Fruit fly (Drosophila melanogaster) whole organism, pupa: Measurements from ENCODE around the gene eIF4A.

ENCODE experiments used
- CG10348 ChIP-seq: fragments of 200-800 bp; sonication (Bioruptor generic); IDR thresholded peaks from 2 replicates; pipeline ENCODE4 v1.3.6; 2022; ENCODE audit warnings: missing biosample characterization, missing genetic modification characterization
- CG12605 ChIP-seq: fragments of 200-800 bp; sonication (Bioruptor generic); IDR thresholded peaks from 2 replicates; pipeline ENCODE4 v1.3.6; 2022; ENCODE audit warnings: missing biosample characterization, missing genetic modification characterization
- CG13204 ChIP-seq: fragments of 200-800 bp; sonication (Bioruptor generic); optimal IDR thresholded peaks from 2 replicates; lab custom pipeline; 2018; ENCODE audit warnings: missing biosample characterization, mild to moderate bottlenecking, missing genetic modification characterization, moderate library complexity
- CG14655 ChIP-seq: fragments of 200-800 bp; sonication (Bioruptor generic); optimal IDR thresholded peaks from 3 replicates; lab custom pipeline; 2017; ENCODE audit warnings: mild to moderate bottlenecking, missing biosample characterization, missing genetic modification reagents, missing genetic modification characterization
- CG15710 ChIP-seq: fragments of 200-800 bp; sonication (Bioruptor generic); optimal IDR thresholded peaks from 2 replicates; lab custom pipeline; 2018; ENCODE audit warnings: missing biosample characterization, mild to moderate bottlenecking, missing genetic modification characterization, moderate library complexity
- CG17806 ChIP-seq: fragments of 200-800 bp; sonication (Bioruptor generic); optimal IDR thresholded peaks from 2 replicates; lab custom pipeline; 2018; ENCODE audit warnings: missing biosample characterization, mild to moderate bottlenecking, missing genetic modification characterization, moderate library complexity
- CG32121 ChIP-seq: fragments of 200-800 bp; sonication (Bioruptor generic); IDR thresholded peaks from 2 replicates; pipeline ENCODE4 v1.3.6; 2022; ENCODE audit warnings: missing biosample characterization, missing genetic modification characterization
- CG34367 ChIP-seq: fragments of 200-800 bp; sonication (Bioruptor generic); optimal IDR thresholded peaks from 2 replicates; lab custom pipeline; 2018; ENCODE audit warnings: missing biosample characterization, mild to moderate bottlenecking, missing genetic modification characterization
- CG4496 ChIP-seq: fragments of 200-800 bp; sonication (Bioruptor generic); IDR thresholded peaks from 3 replicates; pipeline ENCODE4 v1.3.6; 2022; ENCODE audit warnings: missing biosample characterization, missing genetic modification characterization
- CG8159 ChIP-seq: fragments of 200-800 bp; sonication (Bioruptor generic); optimal IDR thresholded peaks from 3 replicates; lab custom pipeline; 2018; ENCODE audit warnings: missing biosample characterization, mild to moderate bottlenecking, missing genetic modification characterization, moderate library complexity
- CG8301 ChIP-seq: fragments of 200-800 bp; sonication (Bioruptor generic); optimal IDR thresholded peaks from 2 replicates; lab custom pipeline; 2018; ENCODE audit warnings: missing biosample characterization, mild to moderate bottlenecking, missing genetic modification characterization
- CG9948 ChIP-seq: fragments of 200-800 bp; sonication (Bioruptor generic); optimal IDR thresholded peaks from 2 replicates; lab custom pipeline; 2018; ENCODE audit warnings: missing biosample characterization, mild to moderate bottlenecking, missing genetic modification characterization, moderate library complexity
- D1 ChIP-seq: fragments of 200-800 bp; sonication (Bioruptor generic); optimal IDR thresholded peaks from 2 replicates; lab custom pipeline; 2018; ENCODE audit warnings: missing biosample characterization, mild to moderate bottlenecking, missing genetic modification characterization, moderate library complexity
- EcR ChIP-seq: fragments of 200-800 bp; sonication (Bioruptor generic); optimal IDR thresholded peaks from 3 replicates; lab custom pipeline; 2019; ENCODE audit warnings: missing biosample characterization, missing genetic modification characterization, mild to moderate bottlenecking, moderate library complexity, missing genetic modification reagents
- Ets98B ChIP-seq: fragments of 200-800 bp; sonication (Bioruptor generic); IDR thresholded peaks from 2 replicates; pipeline ENCODE4 v1.3.6; 2022; ENCODE audit warnings: missing biosample characterization, missing genetic modification characterization
- Pif1A ChIP-seq: fragments of 200-800 bp; sonication (Bioruptor generic); optimal IDR thresholded peaks from 3 replicates; lab custom pipeline; 2016; ENCODE audit warnings: missing biosample characterization, missing genetic modification characterization
- Pif1B ChIP-seq: fragments of 200-800 bp; sonication (Bioruptor generic); optimal IDR thresholded peaks from 3 replicates; lab custom pipeline; 2016; ENCODE audit warnings: missing biosample characterization, missing genetic modification characterization
- Snoo ChIP-seq: fragments of 200-800 bp; sonication (Bioruptor generic); optimal IDR thresholded peaks from 3 replicates; lab custom pipeline; 2017; ENCODE audit warnings: missing biosample characterization, mild to moderate bottlenecking, missing genetic modification characterization, inconsistent platforms
- fd96Ca ChIP-seq: fragments of 200-800 bp; sonication (Bioruptor generic); IDR thresholded peaks from 3 replicates; pipeline ENCODE4 v1.3.6; 2022; ENCODE audit warnings: missing biosample characterization, missing genetic modification characterization
- gl ChIP-seq: fragments of 200-800 bp; sonication (Bioruptor generic); optimal IDR thresholded peaks from 2 replicates; lab custom pipeline; 2018; ENCODE audit warnings: missing biosample characterization, mild to moderate bottlenecking, missing genetic modification characterization
- rn ChIP-seq: fragments of 200-800 bp; sonication (Bioruptor generic); IDR thresholded peaks from 2 replicates; pipeline ENCODE4 v1.3.6; 2022; ENCODE audit warnings: missing biosample characterization, missing genetic modification characterization

The eIF4A gene

DNA sequence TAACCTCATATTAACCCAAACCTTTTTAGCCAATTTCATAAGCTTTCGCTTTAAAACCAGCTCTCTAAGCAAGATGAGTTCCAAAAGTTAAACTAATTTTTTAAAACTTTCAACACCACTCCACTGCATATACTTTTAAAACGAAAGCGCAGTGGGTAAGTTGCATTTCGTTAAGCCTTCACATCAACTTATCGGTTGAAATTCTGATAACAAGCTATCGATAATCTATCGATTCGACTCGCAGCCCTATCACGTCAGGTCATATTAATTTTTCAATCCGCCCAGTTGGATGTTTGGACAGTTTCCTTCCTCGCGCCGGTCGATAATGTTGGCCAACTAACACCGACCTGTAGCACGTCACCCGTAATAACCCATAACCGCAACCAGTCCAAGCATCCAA is 4.5 kb downstream of the eIF4A start, which contains the start of gene ifc:
TSS of gene ifc (plus strand) at position 255 of the 400 bp plus-strand sequence.
- TF ChIP-seq CG9948 (tag; lab: Kevin White, UChicago) (peak; percentile 6), CG15710 (tag; lab: Kevin White, UChicago) (peak; percentile 11), Snoo (tag; lab: Kevin White, UChicago) (peak; percentile 45), Pif1B (GFP tag; lab: Kevin White, UChicago) (no peak), CG8159 (peak; percentile 35), CG17806 (tag; lab: Kevin White, UChicago) (peak; percentile 22), CG4496 (no peak)

DNA sequence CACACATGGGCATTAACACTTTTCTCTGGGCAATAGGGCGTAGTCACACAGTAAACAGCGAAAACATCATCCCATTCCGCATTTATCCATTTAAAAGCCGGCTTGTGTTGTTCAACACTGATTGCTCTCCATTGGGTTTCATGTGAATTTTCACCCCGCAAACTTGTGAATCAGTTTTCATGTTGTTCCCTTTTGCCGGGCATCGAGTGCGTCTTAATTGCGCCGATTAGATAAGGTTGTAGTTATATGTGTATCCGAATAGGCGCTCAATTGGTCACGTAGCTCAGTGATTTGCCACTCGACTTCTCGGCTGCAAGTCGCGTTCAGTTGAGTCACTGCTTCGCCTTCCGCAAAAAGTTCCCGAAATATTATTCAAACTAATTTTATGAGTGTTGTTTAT is 5.4 kb downstream of the eIF4A start:
- TF ChIP-seq Pif1B (GFP tag; lab: Kevin White, UChicago) = no peak
- no peak for TF ChIP-seq CG4496
- TF ChIP-seq Ets98B = no peak
- TF ChIP-seq rn = no peak
- TF ChIP-seq D1 (tag; lab: Kevin White, UChicago) = no peak
- TF ChIP-seq CG8301 = no peak
- TF ChIP-seq CG8159 = no peak
- TF ChIP-seq CG12605 (GFP tag; lab: Robert Waterston, UW) = no peak
- no peak for TF ChIP-seq CG34367
- no peak for TF ChIP-seq fd96Ca (GFP tag; lab: Robert Waterston, UW)
- TF ChIP-seq Snoo (tag; lab: Kevin White, UChicago) = no peak

DNA sequence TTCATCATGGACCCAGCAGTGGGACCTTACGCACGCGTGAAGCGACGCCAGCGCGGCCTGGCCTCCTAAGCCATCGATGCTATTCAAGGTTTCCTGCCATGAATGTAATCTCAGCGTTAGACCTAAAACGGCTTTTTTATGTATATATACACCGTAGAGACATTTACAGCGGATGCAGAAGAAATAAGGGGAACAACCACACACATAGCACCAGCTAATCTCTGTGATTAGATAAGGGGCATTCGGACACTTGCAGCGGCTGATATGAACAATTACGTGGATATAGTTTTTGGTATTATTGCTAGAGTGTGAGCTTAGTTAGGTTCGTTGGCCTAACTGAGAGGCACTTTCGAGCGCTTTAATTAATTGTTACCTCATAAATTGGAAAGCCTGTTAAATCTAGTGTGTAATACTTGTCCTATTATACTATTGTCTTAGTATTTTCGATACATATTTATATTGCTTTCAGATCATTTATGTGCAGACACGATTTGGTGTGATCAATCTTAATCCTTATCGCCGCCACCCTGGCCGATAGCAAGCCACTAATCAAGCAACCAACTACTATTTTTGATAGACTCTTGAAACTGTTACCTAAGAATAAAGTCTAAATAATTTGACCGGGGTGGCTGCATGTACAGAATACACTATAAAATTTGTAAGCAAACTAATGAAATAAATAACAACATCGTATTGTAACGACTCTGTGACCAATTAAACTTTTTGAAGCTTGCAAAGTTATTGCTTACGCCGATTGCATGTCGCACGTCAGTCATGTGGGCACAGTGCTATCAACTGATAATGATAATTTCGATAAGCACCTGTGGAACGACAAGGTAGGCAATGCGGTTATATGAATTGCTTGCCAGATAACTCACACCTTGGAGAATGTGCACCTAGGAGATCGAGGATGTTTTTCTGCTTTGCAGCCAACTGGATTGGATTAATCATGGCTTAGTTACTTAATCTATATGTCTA is 6.8 kb downstream of the eIF4A start:
- TF ChIP-seq CG13204 (no peak), CG10348 (GFP tag; lab: Robert Waterston, UW) (no peak), Pif1A (GFP tag; lab: Kevin White, UChicago) (no peak), CG32121 (GFP tag; lab: Robert Waterston, UW) (no peak), fd96Ca (GFP tag; lab: Robert Waterston, UW) (no peak), Pif1B (GFP tag; lab: Kevin White, UChicago) (no peak), CG9948 (tag; lab: Kevin White, UChicago) (no peak), CG12605 (GFP tag; lab: Robert Waterston, UW) (no peak), CG8301 (no peak)

- TF ChIP-seq CG13204 (peak; percentile 45), fd96Ca (GFP tag; lab: Robert Waterston, UW) (0 out of 3 replicates have a peak, but pooled peaks have one; percentile 34), rn (no peak)
Observed at dm6 chr2L:5990447-5990846, 8.9 kb downstream of the eIF4A start.

dm6 chr2L:5997609-5998229 is 16.2 kb downstream of the eIF4A start:
- peak; percentile 39 for TF ChIP-seq CG15710 (tag; lab: Kevin White, UChicago)
- TF ChIP-seq CG14655 (GFP tag; lab: Kevin White, UChicago) = no peak
- TF ChIP-seq Pif1A (GFP tag; lab: Kevin White, UChicago) = no peak
- peak; percentile 15 for TF ChIP-seq CG34367
- TF ChIP-seq CG4496 = peak; percentile 10; the same call in 2 of the 3 replicates
- no peak for TF ChIP-seq EcR (GFP tag; lab: Kevin White, UChicago)
- TF ChIP-seq CG8301 = no peak
- TF ChIP-seq CG17806 (tag; lab: Kevin White, UChicago) = no peak
- no peak for TF ChIP-seq Pif1B (GFP tag; lab: Kevin White, UChicago)
- TF ChIP-seq fd96Ca (GFP tag; lab: Robert Waterston, UW) = no peak
- no peak for TF ChIP-seq CG32121 (GFP tag; lab: Robert Waterston, UW)
- TF ChIP-seq rn = no peak
- TF ChIP-seq gl = peak; percentile 34
- peak; percentile 10 for TF ChIP-seq CG13204
- no peak for TF ChIP-seq Ets98B
- peak; percentile 31 for TF ChIP-seq Snoo (tag; lab: Kevin White, UChicago)
- TF ChIP-seq CG10348 (GFP tag; lab: Robert Waterston, UW) = no peak
- no peak for TF ChIP-seq D1 (tag; lab: Kevin White, UChicago)
- no peak for TF ChIP-seq CG9948 (tag; lab: Kevin White, UChicago)
- TF ChIP-seq CG8159 = peak; percentile 6
- TF ChIP-seq CG12605 (GFP tag; lab: Robert Waterston, UW) = no peak

- TF ChIP-seq CG4496 (0 out of 3 replicates have a peak, but pooled peaks have one; percentile 3), Ets98B (no peak)
- TF ChIP-seq, all 21 proteins: peak for 1
Observed at dm6 chr2L:5998383-5998782, 16.8 kb downstream of the eIF4A start.

- peak; percentile 2 for TF ChIP-seq CG8159
- peak; percentile 24 for TF ChIP-seq EcR (GFP tag; lab: Kevin White, UChicago)
- TF ChIP-seq Pif1B (GFP tag; lab: Kevin White, UChicago) = no peak
- TF ChIP-seq rn = no peak
- TF ChIP-seq CG10348 (GFP tag; lab: Robert Waterston, UW) = no peak
- TF ChIP-seq CG17806 (tag; lab: Kevin White, UChicago) = peak; percentile 9
- no peak for TF ChIP-seq CG15710 (tag; lab: Kevin White, UChicago)
- TF ChIP-seq D1 (tag; lab: Kevin White, UChicago) = no peak
- no peak for TF ChIP-seq CG9948 (tag; lab: Kevin White, UChicago)
- TF ChIP-seq CG4496 = peak; percentile 51; the same call in 1 of the 3 replicates
- peak; percentile 41 for TF ChIP-seq Snoo (tag; lab: Kevin White, UChicago)
- TF ChIP-seq CG32121 (GFP tag; lab: Robert Waterston, UW) = peak; percentile 34; the same call in 1 of the 2 replicates
- no peak for TF ChIP-seq CG12605 (GFP tag; lab: Robert Waterston, UW)
- TF ChIP-seq fd96Ca (GFP tag; lab: Robert Waterston, UW) = 0 out of 3 replicates have a peak, but pooled peaks have one; percentile 10
- peak; percentile 46 for TF ChIP-seq Ets98B
Observed at dm6 chr2L:5999247-5999646, 17.7 kb downstream of the eIF4A start, which contains the start of gene Kdm5. TSS of gene Kdm5 (minus strand) at chr2L:5999501.
